Fruit fly (Drosophila melanogaster): ENCODE measurements around the gene C3G.

Gene C3G

DNA sequence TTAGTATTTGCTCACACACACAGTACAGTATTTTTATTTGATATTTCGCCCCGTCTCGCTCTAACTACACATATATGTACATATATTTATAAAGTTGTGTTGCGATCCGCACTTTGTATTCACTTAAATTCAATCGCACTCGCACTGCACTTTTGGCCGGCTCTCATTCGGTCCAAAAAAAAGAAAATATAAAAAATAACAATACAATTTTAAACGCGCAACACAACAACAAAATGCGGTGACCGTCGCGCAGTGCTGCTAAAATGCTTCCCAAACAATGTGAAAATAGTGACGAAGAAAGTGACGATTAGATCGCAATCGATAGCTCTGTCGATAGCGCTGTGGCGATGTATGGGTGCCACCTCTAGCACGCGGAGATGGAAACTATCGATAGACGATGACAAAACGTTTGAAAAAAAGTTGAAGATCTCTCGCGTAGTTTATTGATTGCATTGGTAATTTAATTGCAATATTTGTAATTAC, at the start of gene C3G, which contains the start of gene pod1:
TSS of gene C3G (minus strand) at position 282 of the 483 bp plus-strand sequence.
TSS of gene pod1 (plus strand) at position 373 of the 483 bp plus-strand sequence.
- TF ChIP-seq Eip75B (GFP tag; optimal IDR thresholded peaks at IDR 0.05) (peak; percentile 11), Met (GFP tag; optimal IDR thresholded peaks at IDR 0.05) (no peak), Sox102F (GFP tag; optimal IDR thresholded peaks at IDR 0.05) (peak; percentile 56), CG6276 (GFP tag; optimal IDR thresholded peaks at IDR 0.05) (no peak), CG10631 (GFP tag; optimal IDR thresholded peaks at IDR 0.05) (no peak), CG3919 (GFP tag; optimal IDR thresholded peaks at IDR 0.05) (peak; percentile 28), CG3032 (tag; optimal IDR thresholded peaks at IDR 0.05) (no peak), vri (GFP tag; optimal IDR thresholded peaks at IDR 0.05) (peak; percentile 16), Eip93F (GFP tag; optimal IDR thresholded peaks at IDR 0.05) (peak; percentile 15), OdsH (GFP tag; optimal IDR thresholded peaks at IDR 0.05) (no peak), CG7368 (GFP tag; optimal IDR thresholded peaks at IDR 0.05) (no peak), salr (GFP tag; optimal IDR thresholded peaks at IDR 0.05) (no peak), CG11294 (GFP tag; IDR thresholded peaks at IDR 0.05) (no peak), net (GFP tag; optimal IDR thresholded peaks at IDR 0.05) (no peak), Sox14 (GFP tag; optimal IDR thresholded peaks at IDR 0.05) (no peak), Hr39 (GFP tag; optimal IDR thresholded peaks at IDR 0.05) (peak; percentile 27), CG16779 (tag; optimal IDR thresholded peaks at IDR 0.05) (no peak), Hr4 (GFP tag; optimal IDR thresholded peaks at IDR 0.05) (peak; percentile 18), Blimp-1 (GFP tag; optimal IDR thresholded peaks at IDR 0.05) (no peak), CG11902 (GFP tag; optimal IDR thresholded peaks at IDR 0.05) (no peak), pdm3 (GFP tag; optimal IDR thresholded peaks at IDR 0.05) (peak; percentile 21), CG10669 (GFP tag; optimal IDR thresholded peaks at IDR 0.05) (no peak), Lpt (GFP tag; optimal IDR thresholded peaks at IDR 0.05) (no peak), ss (GFP tag; optimal IDR thresholded peaks at IDR 0.05) (no peak), spab (GFP tag; optimal IDR thresholded peaks at IDR 0.05) (no peak), CG6163 (GFP tag; IDR thresholded peaks at IDR 0.05) (no peak), cyc (GFP tag; optimal IDR thresholded peaks at IDR 0.05) (peak; percentile 31), fd85E (GFP tag; optimal IDR thresholded peaks at IDR 0.05) (no peak), Eip78C (GFP tag) (peak; percentile 71), CG8632 (GFP tag; optimal IDR thresholded peaks at IDR 0.05) (no peak), Sox15 (GFP tag; optimal IDR thresholded peaks at IDR 0.05) (no peak), acj6 (GFP tag; optimal IDR thresholded peaks at IDR 0.05) (no peak), CG8119 (GFP tag; IDR thresholded peaks at IDR 0.05) (no peak; the same call in 2 of the 3 replicates), CG6854 (GFP tag; optimal IDR thresholded peaks at IDR 0.05) (no peak), CG6808 (GFP tag; optimal IDR thresholded peaks at IDR 0.05) (no peak), fd59A (GFP tag; optimal IDR thresholded peaks at IDR 0.05) (no peak), lz (GFP tag; optimal IDR thresholded peaks at IDR 0.05) (peak; percentile 28), CG15336 (GFP tag; IDR thresholded peaks at IDR 0.05) (no peak), CG6792 (GFP tag; optimal IDR thresholded peaks at IDR 0.05) (no peak), dac (GFP tag; optimal IDR thresholded peaks at IDR 0.05) (no peak), CG32006 (GFP tag; optimal IDR thresholded peaks at IDR 0.05) (no peak), Hr38 (GFP tag; optimal IDR thresholded peaks at IDR 0.05) (no peak), Ets96B (tag; optimal IDR thresholded peaks at IDR 0.05) (no peak), topi (GFP tag; optimal IDR thresholded peaks at IDR 0.05) (peak; percentile 3), fkh (GFP tag; optimal IDR thresholded peaks at IDR 0.05) (peak; percentile 71), CG31627 (GFP tag; optimal IDR thresholded peaks at IDR 0.05) (no peak), CG34406 (GFP tag; optimal IDR thresholded peaks at IDR 0.05) (no peak), Gug (GFP tag; IDR thresholded peaks at IDR 0.05) (no peak), eg (GFP tag; IDR thresholded peaks at IDR 0.05) (no peak), CG4318 (GFP tag; optimal IDR thresholded peaks at IDR 0.05) (no peak), CG9139 (GFP tag; optimal IDR thresholded peaks at IDR 0.05) (no peak), CG11762 (GFP tag; optimal IDR thresholded peaks at IDR 0.05; ENCODE audit: insufficient read depth) (no peak), esn (GFP tag; optimal IDR thresholded peaks at IDR 0.05) (peak; percentile 19)

Data from whole organism, prepupa.